Fruit fly (Drosophila melanogaster) whole organism, pupa: ENCODE measurements around the gene snRNP-U1-C.

ENCODE experiments used
- Ets98B ChIP-seq: fragments of 200-800 bp; sonication (Bioruptor generic); IDR thresholded peaks from 2 replicates; pipeline ENCODE4 v1.3.6; 2022; ENCODE audit warnings: missing biosample characterization, missing genetic modification characterization
- fd96Ca ChIP-seq: fragments of 200-800 bp; sonication (Bioruptor generic); IDR thresholded peaks from 3 replicates; pipeline ENCODE4 v1.3.6; 2022; ENCODE audit warnings: missing biosample characterization, missing genetic modification characterization

DNA sequence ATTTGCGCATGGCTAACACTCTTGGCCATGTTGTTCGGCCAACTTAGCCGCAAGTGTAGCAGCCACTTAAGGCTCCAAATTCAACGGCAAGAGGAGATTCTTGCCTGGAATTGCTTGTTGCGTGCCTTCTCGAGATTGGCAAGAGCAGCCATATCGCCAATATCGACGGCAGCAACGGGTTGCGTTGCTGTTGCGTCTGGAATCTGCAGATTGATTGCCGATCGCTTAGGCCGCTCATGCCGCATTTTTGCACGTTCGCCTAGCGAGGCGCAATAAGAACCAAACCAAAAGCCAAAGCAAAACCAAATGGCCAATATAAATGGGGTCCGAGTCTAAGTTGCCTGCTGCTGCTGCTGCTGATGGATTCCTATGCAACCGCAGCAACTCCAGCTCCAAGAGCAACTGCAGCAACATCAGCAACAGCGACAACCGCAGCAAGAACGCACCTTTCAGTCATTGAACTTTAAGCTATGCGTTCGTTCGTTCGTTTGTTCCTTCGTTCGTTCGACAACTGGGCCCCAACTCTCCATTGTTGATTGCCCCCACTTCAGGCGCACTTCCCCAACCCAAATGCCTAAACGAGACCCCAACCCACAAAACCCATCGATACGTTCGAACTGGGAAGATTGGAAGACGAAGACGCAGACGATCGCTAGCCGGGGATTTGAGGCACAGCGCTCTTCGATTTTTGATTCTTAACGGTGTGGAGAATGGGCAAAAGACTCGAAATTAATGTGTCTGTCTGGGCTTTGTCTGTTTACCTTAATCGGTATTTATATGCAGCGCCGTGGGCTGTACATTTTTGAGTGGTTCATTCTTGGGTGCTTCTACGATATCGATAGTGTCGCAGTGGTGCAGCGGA is 5.7 kb upstream of the snRNP-U1-C start:
- TF ChIP-seq fd96Ca (GFP tag; lab: Robert Waterston, UW) (no peak), Ets98B (GFP tag; lab: Robert Waterston, UW) (no peak)
